Worm (Caenorhabditis elegans) whole organism, L2 larva: ENCODE results near the gene str-236.

Source experiments
- F13H6.1 ChIP-seq: sonication (generic microtip); optimal IDR thresholded peaks from 2 replicates; lab custom pipeline; 2016; ENCODE audit warnings: missing genetic modification characterization, missing compliant biosample characterization
- R02D3.7 ChIP-seq: fragments of 150-350 bp; optimal IDR thresholded peaks from 2 replicates; lab custom pipeline; 2014; ENCODE audit warnings: missing biosample characterization, missing genetic modification characterization
- Y55F3AM.14 ChIP-seq: fragments of 200-800 bp; sonication (Bioruptor generic); optimal IDR thresholded peaks from 2 replicates; lab custom pipeline; 2018; ENCODE audit warnings: mild to moderate bottlenecking, missing genetic modification characterization, missing compliant biosample characterization
- ZK546.5 ChIP-seq: sonication (generic microtip); optimal IDR thresholded peaks from 2 replicates; lab custom pipeline; 2017; ENCODE audit warnings: missing biosample characterization, missing genetic modification characterization
- alr-1 ChIP-seq: fragments of 150-350 bp; optimal IDR thresholded peaks from 2 replicates; lab custom pipeline; 2014; ENCODE audit warnings: missing biosample characterization, missing genetic modification characterization
- ceh-16 ChIP-seq: fragments of 150-350 bp; optimal IDR thresholded peaks from 2 replicates; lab custom pipeline; 2014; ENCODE audit warnings: missing biosample characterization, missing genetic modification characterization
- crh-2 ChIP-seq: sonication (generic microtip); optimal IDR thresholded peaks from 2 replicates; lab custom pipeline; 2017; ENCODE audit warnings: missing biosample characterization, missing genetic modification characterization
- elt-1 ChIP-seq: fragments of 150-350 bp; optimal IDR thresholded peaks from 2 replicates; lab custom pipeline; 2014; ENCODE audit warnings: missing biosample characterization, missing genetic modification characterization
- elt-3 ChIP-seq: sonication (generic microtip); optimal IDR thresholded peaks from 2 replicates; lab custom pipeline; 2017; ENCODE audit warnings: missing biosample characterization, missing genetic modification characterization
- fos-1 ChIP-seq: fragments of 150-350 bp; optimal IDR thresholded peaks from 2 replicates; lab custom pipeline; 2014; ENCODE audit warnings: missing biosample characterization, missing genetic modification characterization
- gmeb-1 ChIP-seq: fragments of 150-350 bp; optimal IDR thresholded peaks from 2 replicates; lab custom pipeline; 2014; ENCODE audit warnings: missing biosample characterization, missing genetic modification characterization
- lin-11 ChIP-seq: fragments of 150-350 bp; sonication (generic microtip); optimal IDR thresholded peaks from 2 replicates; lab custom pipeline; 2014; ENCODE audit warnings: missing biosample characterization, missing genetic modification characterization, inconsistent platforms, mixed read lengths
- lin-13 ChIP-seq: fragments of 150-350 bp; optimal IDR thresholded peaks from 2 replicates; lab custom pipeline; 2014; ENCODE audit warnings: missing biosample characterization, missing genetic modification reagents, missing genetic modification characterization
- lin-39 ChIP-seq: fragments of 150-350 bp; optimal IDR thresholded peaks from 2 replicates; lab custom pipeline; 2014; ENCODE audit warnings: missing biosample characterization, missing genetic modification reagents, missing genetic modification characterization
- lsy-2 ChIP-seq, 2 experiments: fragments of 150-350 bp in 1 of 2; sonication (generic microtip) in 1 of 2; optimal IDR thresholded peaks; 2 replicates each; lab custom pipeline; 2014 to 2017; ENCODE audit warnings: missing biosample characterization in 2 of 2, missing genetic modification characterization in 2 of 2
- mab-5 ChIP-seq: fragments of 150-350 bp; optimal IDR thresholded peaks from 2 replicates; lab custom pipeline; 2014; ENCODE audit warnings: missing biosample characterization, missing genetic modification characterization
- mbf-1 ChIP-seq: sonication (generic microtip); optimal IDR thresholded peaks from 2 replicates; lab custom pipeline; 2017; ENCODE audit warnings: missing biosample characterization, missing genetic modification characterization
- mdl-1 ChIP-seq, 2 experiments: fragments of 150-350 bp in 1 of 2; sonication (generic microtip) in 1 of 2; optimal IDR thresholded peaks; 2 replicates each; lab custom pipeline; 2017; ENCODE audit warnings: missing biosample characterization in 2 of 2, missing genetic modification characterization in 2 of 2
- nhr-10 ChIP-seq: sonication (generic microtip); optimal IDR thresholded peaks from 2 replicates; lab custom pipeline; 2017; ENCODE audit warnings: missing biosample characterization, missing genetic modification characterization
- nhr-11 ChIP-seq: fragments of 150-350 bp; optimal IDR thresholded peaks from 2 replicates; lab custom pipeline; 2014; ENCODE audit warnings: missing biosample characterization, missing genetic modification characterization
- nhr-12 ChIP-seq: fragments of 150-350 bp; optimal IDR thresholded peaks from 2 replicates; lab custom pipeline; 2014; ENCODE audit warnings: missing biosample characterization, missing genetic modification characterization
- nhr-129 ChIP-seq: fragments of 150-350 bp; optimal IDR thresholded peaks from 2 replicates; lab custom pipeline; 2014; ENCODE audit warnings: missing biosample characterization, missing genetic modification characterization
- nhr-23 ChIP-seq: fragments of 150-350 bp; optimal IDR thresholded peaks from 2 replicates; lab custom pipeline; 2014; ENCODE audit warnings: missing biosample characterization, missing genetic modification reagents, missing genetic modification characterization
- nhr-237 ChIP-seq: fragments of 150-350 bp; optimal IDR thresholded peaks from 2 replicates; lab custom pipeline; 2014; ENCODE audit warnings: missing biosample characterization, missing genetic modification characterization
- nhr-25 ChIP-seq: fragments of 150-350 bp; sonication (generic microtip); optimal IDR thresholded peaks from 3 replicates; lab custom pipeline; 2014; ENCODE audit warnings: missing biosample characterization, missing genetic modification characterization
- nhr-6 ChIP-seq: fragments of 150-350 bp; optimal IDR thresholded peaks from 2 replicates; lab custom pipeline; 2014; ENCODE audit warnings: missing biosample characterization, missing genetic modification characterization
- peb-1 ChIP-seq: fragments of 150-350 bp; optimal IDR thresholded peaks from 2 replicates; lab custom pipeline; 2014; ENCODE audit warnings: missing biosample characterization, missing genetic modification characterization
- sem-4 ChIP-seq: fragments of 150-350 bp; optimal IDR thresholded peaks from 2 replicates; lab custom pipeline; 2014; ENCODE audit warnings: missing biosample characterization, missing genetic modification reagents, missing genetic modification characterization
- skn-1 ChIP-seq: sonication (generic microtip); optimal IDR thresholded peaks from 2 replicates; lab custom pipeline; 2017; ENCODE audit warnings: missing biosample characterization, missing genetic modification characterization
- sma-9 ChIP-seq, 2 experiments: fragments of 150-350 bp in 1 of 2; sonication (generic microtip) in 1 of 2; optimal IDR thresholded peaks; 2 replicates each; lab custom pipeline; 2014 to 2016; ENCODE audit warnings: missing genetic modification characterization in 2 of 2, mild to moderate bottlenecking in 1 of 2, missing biosample characterization in 1 of 2, missing compliant biosample characterization in 1 of 2, missing genetic modification reagents in 1 of 2, moderate library complexity in 1 of 2
- snpc-4 ChIP-seq: fragments of 150-350 bp; optimal IDR thresholded peaks from 2 replicates; lab custom pipeline; 2014; ENCODE audit warnings: missing biosample characterization, missing genetic modification characterization
- unc-39 ChIP-seq: fragments of 150-350 bp; optimal IDR thresholded peaks from 2 replicates; lab custom pipeline; 2014; ENCODE audit warnings: missing biosample characterization, missing genetic modification characterization
- unc-55 ChIP-seq: fragments of 150-350 bp; sonication (generic microtip); optimal IDR thresholded peaks from 3 replicates; lab custom pipeline; 2014; ENCODE audit warnings: missing biosample characterization, missing genetic modification reagents, missing genetic modification characterization
- unc-62 ChIP-seq: fragments of 150-350 bp; optimal IDR thresholded peaks from 2 replicates; lab custom pipeline; 2014; ENCODE audit warnings: missing biosample characterization, missing genetic modification reagents, missing genetic modification characterization
- zag-1 ChIP-seq: fragments of 150-350 bp; optimal IDR thresholded peaks from 2 replicates; lab custom pipeline; 2014; ENCODE audit warnings: missing biosample characterization, missing genetic modification characterization

str-236 gene

DNA sequence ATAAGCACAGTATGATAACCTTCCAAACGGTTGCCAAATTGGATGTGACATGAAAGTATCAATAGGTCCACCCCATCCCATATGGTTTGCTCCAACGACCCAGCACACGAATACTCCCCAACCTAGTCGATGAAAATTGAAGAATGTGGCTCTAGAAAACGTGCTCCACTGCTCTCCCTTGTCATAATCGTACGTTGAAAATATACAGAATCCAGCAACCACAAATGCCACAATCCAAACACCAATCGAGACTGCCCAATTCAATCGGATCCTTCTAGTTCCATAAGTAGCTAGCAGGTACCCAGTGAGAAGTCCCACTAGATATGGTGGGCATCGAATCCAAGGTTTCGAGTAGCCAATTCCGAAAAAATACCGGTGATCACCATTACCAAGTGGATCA, 11.0 kb upstream of the str-236 start:
- TF ChIP-seq elt-1 (tag; lab: Kevin White, UChicago), result no peak
- no peak for TF ChIP-seq ZK546.5 (tag; lab: Kevin White, UChicago)
- no peak for TF ChIP-seq skn-1
- TF ChIP-seq zag-1 (tag; lab: Kevin White, UChicago), result no peak
- TF ChIP-seq elt-3 (tag; lab: Kevin White, UChicago), result no peak
- TF ChIP-seq ceh-16, result no peak
- no peak for TF ChIP-seq sem-4
- no peak for TF ChIP-seq crh-2
- TF ChIP-seq snpc-4 (tag; lab: Kevin White, UChicago), result no peak
- TF ChIP-seq unc-39 (tag; lab: Kevin White, UChicago), result no peak
- TF ChIP-seq nhr-25, result no peak
- no peak for TF ChIP-seq peb-1 (tag; lab: Kevin White, UChicago)
- no peak for TF ChIP-seq sma-9 (GFP tag; optimal IDR thresholded peaks at IDR 0.05; lab: Kevin White, UChicago)
- TF ChIP-seq sma-9 (tag; optimal IDR thresholded peaks at IDR 0.05; lab: Kevin White, UChicago), result no peak
- no peak for TF ChIP-seq nhr-237
- no peak for TF ChIP-seq F13H6.1
- no peak for TF ChIP-seq nhr-23 (tag; lab: Kevin White, UChicago)
- no peak for TF ChIP-seq lsy-2 (tag; optimal IDR thresholded peaks at IDR 0.05; lab: Kevin White, UChicago)

DNA sequence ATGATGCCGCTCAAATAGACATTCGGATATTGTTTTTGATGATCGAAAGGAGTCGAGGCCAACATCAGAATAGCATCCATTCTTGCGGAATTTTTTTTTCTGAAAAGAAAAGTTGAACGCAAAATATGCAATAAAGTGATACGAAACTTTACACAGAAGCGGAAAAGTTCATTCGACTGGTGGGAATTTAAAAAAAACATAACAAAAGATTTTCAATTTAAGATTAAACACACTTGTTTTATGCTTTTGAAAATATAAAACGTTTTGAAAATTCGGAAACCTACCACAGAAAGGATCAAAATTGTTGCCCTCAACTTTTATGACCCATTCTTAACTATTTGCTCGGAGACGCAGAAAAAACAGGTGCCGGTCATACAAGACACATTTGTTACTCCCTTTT, 9.1 kb upstream of the str-236 start, which contains the start of gene K02H11.9:
Gene K02H11.9 (minus strand): TSS at position 101 of the 400 bp plus-strand sequence.
- TF ChIP-seq unc-55 (GFP tag; lab: Kevin White, UChicago) (no peak), mab-5 (tag; lab: Kevin White, UChicago) (no peak), skn-1 (no peak), gmeb-1 (no peak), lin-39 (tag; lab: Kevin White, UChicago) (no peak), nhr-12 (no peak), lsy-2 (tag; optimal IDR thresholded peaks at IDR 0.05; lab: Kevin White, UChicago) (no peak), lin-11 (tag; lab: Kevin White, UChicago) (no peak), F13H6.1 (no peak), ceh-16 (no peak), snpc-4 (tag; lab: Kevin White, UChicago) (no peak), Y55F3AM.14 (no peak), mbf-1 (tag; lab: Kevin White, UChicago) (no peak), nhr-129 (tag; lab: Kevin White, UChicago) (no peak), ZK546.5 (tag; lab: Kevin White, UChicago) (no peak), nhr-11 (tag; lab: Kevin White, UChicago) (no peak), R02D3.7 (tag; lab: Kevin White, UChicago) (no peak), nhr-10 (tag; lab: Kevin White, UChicago) (no peak)
- TF ChIP-seq, all 48 proteins: peak for 0

DNA sequence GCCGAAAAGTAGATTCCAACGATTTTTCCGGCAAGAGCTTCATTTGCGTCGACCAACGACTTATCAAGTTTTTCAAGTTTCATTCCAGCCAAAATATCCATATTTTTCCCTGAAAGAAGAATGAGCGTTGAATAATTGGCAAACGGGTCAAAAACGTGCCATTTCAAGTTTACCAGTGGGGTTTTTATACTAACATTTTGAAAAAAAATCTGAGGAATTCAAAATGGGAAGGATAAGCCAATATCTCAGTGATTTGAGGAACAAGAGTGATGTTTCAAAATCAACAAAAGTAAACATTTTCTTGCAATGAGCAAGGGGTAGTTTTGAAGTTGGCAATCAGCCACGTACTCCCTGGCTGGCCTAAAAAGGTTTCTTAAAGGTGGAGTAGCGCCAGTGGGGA, 6.4 kb upstream of the str-236 start, which contains the start of gene trx-5:
Gene trx-5 (minus strand): TSS at position 101 of the 400 bp plus-strand sequence.
- TF ChIP-seq nhr-6 (tag; lab: Kevin White, UChicago) (no peak), unc-62 (GFP tag; lab: Kevin White, UChicago) (no peak), alr-1 (tag; lab: Kevin White, UChicago) (no peak), nhr-129 (tag; lab: Kevin White, UChicago) (no peak), lin-13 (GFP tag; lab: Kevin White, UChicago) (no peak)

DNA sequence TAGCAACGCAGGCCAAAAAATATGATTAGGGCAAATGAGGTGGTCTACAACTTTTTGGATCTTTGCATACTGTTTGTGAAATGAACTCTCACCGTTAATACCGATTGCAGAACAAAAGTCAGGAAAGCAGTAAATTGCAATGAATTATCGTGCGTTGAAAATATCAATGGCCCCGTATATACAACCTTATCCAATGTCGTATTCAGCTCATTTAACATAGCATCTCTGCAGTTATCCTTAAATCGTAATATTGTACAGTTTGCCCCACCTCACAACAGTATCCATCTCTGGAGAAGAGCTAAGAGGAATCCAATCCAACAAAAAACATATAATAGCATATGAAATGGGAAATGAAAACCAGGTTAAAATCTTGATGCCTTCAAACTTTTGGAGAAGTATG, 4.6 kb upstream of the str-236 start:
- TF ChIP-seq unc-62 (GFP tag; lab: Kevin White, UChicago) (no peak), nhr-10 (tag; lab: Kevin White, UChicago) (no peak), fos-1 (tag; lab: Kevin White, UChicago) (no peak), lin-11 (tag; lab: Kevin White, UChicago) (no peak), nhr-12 (no peak), mdl-1 (tag; optimal IDR thresholded peaks at IDR 0.05; lab: Kevin White, UChicago) (no peak)

DNA sequence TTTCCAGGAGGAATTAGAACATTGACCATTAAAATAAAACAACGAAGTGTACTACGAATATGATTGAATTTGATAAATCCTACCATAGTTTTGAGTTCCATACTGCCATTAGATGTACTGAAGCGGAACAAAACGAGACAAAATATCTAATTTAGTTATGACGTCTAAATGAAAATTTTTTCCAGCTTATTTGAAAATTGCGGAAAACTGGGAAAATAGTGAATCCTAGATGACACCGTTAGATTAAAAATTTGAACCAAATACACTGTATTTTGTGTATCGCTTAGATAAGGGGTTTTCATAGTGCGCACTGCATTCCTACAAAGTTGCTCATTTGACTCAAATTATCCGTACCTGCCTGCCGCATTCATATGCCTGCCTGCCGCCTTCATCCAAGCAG, 3.3 kb upstream of the str-236 start, which contains the start of gene K02H11.4:
Gene K02H11.4 (minus strand): TSS at position 101 of the 400 bp plus-strand sequence.
- TF ChIP-seq alr-1 (tag; lab: Kevin White, UChicago) (no peak), nhr-237 (no peak), peb-1 (tag; lab: Kevin White, UChicago) (no peak), nhr-12 (no peak)
